Fruit fly (Drosophila melanogaster) whole organism, pupa: Measurements from ENCODE around the gene CG10365.

Experiments used
- CG10348 ChIP-seq: fragments of 200-800 bp; sonication (Bioruptor generic); IDR thresholded peaks from 2 replicates; pipeline ENCODE4 v1.3.6; 2022; ENCODE audit warnings: missing biosample characterization, missing genetic modification characterization
- CG12605 ChIP-seq: fragments of 200-800 bp; sonication (Bioruptor generic); IDR thresholded peaks from 2 replicates; pipeline ENCODE4 v1.3.6; 2022; ENCODE audit warnings: missing biosample characterization, missing genetic modification characterization
- CG13204 ChIP-seq: fragments of 200-800 bp; sonication (Bioruptor generic); optimal IDR thresholded peaks from 2 replicates; lab custom pipeline; 2018; ENCODE audit warnings: missing biosample characterization, mild to moderate bottlenecking, missing genetic modification characterization, moderate library complexity
- CG14655 ChIP-seq: fragments of 200-800 bp; sonication (Bioruptor generic); optimal IDR thresholded peaks from 3 replicates; lab custom pipeline; 2017; ENCODE audit warnings: mild to moderate bottlenecking, missing biosample characterization, missing genetic modification reagents, missing genetic modification characterization
- CG15710 ChIP-seq: fragments of 200-800 bp; sonication (Bioruptor generic); optimal IDR thresholded peaks from 2 replicates; lab custom pipeline; 2018; ENCODE audit warnings: missing biosample characterization, mild to moderate bottlenecking, missing genetic modification characterization, moderate library complexity
- CG17806 ChIP-seq: fragments of 200-800 bp; sonication (Bioruptor generic); optimal IDR thresholded peaks from 2 replicates; lab custom pipeline; 2018; ENCODE audit warnings: missing biosample characterization, mild to moderate bottlenecking, missing genetic modification characterization, moderate library complexity
- CG32121 ChIP-seq: fragments of 200-800 bp; sonication (Bioruptor generic); IDR thresholded peaks from 2 replicates; pipeline ENCODE4 v1.3.6; 2022; ENCODE audit warnings: missing biosample characterization, missing genetic modification characterization
- CG34367 ChIP-seq: fragments of 200-800 bp; sonication (Bioruptor generic); optimal IDR thresholded peaks from 2 replicates; lab custom pipeline; 2018; ENCODE audit warnings: missing biosample characterization, mild to moderate bottlenecking, missing genetic modification characterization
- CG4496 ChIP-seq: fragments of 200-800 bp; sonication (Bioruptor generic); IDR thresholded peaks from 3 replicates; pipeline ENCODE4 v1.3.6; 2022; ENCODE audit warnings: missing biosample characterization, missing genetic modification characterization
- CG8159 ChIP-seq: fragments of 200-800 bp; sonication (Bioruptor generic); optimal IDR thresholded peaks from 3 replicates; lab custom pipeline; 2018; ENCODE audit warnings: missing biosample characterization, mild to moderate bottlenecking, missing genetic modification characterization, moderate library complexity
- CG8301 ChIP-seq: fragments of 200-800 bp; sonication (Bioruptor generic); optimal IDR thresholded peaks from 2 replicates; lab custom pipeline; 2018; ENCODE audit warnings: missing biosample characterization, mild to moderate bottlenecking, missing genetic modification characterization
- CG9948 ChIP-seq: fragments of 200-800 bp; sonication (Bioruptor generic); optimal IDR thresholded peaks from 2 replicates; lab custom pipeline; 2018; ENCODE audit warnings: missing biosample characterization, mild to moderate bottlenecking, missing genetic modification characterization, moderate library complexity
- D1 ChIP-seq: fragments of 200-800 bp; sonication (Bioruptor generic); optimal IDR thresholded peaks from 2 replicates; lab custom pipeline; 2018; ENCODE audit warnings: missing biosample characterization, mild to moderate bottlenecking, missing genetic modification characterization, moderate library complexity
- EcR ChIP-seq: fragments of 200-800 bp; sonication (Bioruptor generic); optimal IDR thresholded peaks from 3 replicates; lab custom pipeline; 2019; ENCODE audit warnings: missing biosample characterization, missing genetic modification characterization, mild to moderate bottlenecking, moderate library complexity, missing genetic modification reagents
- Ets98B ChIP-seq: fragments of 200-800 bp; sonication (Bioruptor generic); IDR thresholded peaks from 2 replicates; pipeline ENCODE4 v1.3.6; 2022; ENCODE audit warnings: missing biosample characterization, missing genetic modification characterization
- Pif1A ChIP-seq: fragments of 200-800 bp; sonication (Bioruptor generic); optimal IDR thresholded peaks from 3 replicates; lab custom pipeline; 2016; ENCODE audit warnings: missing biosample characterization, missing genetic modification characterization
- Pif1B ChIP-seq: fragments of 200-800 bp; sonication (Bioruptor generic); optimal IDR thresholded peaks from 3 replicates; lab custom pipeline; 2016; ENCODE audit warnings: missing biosample characterization, missing genetic modification characterization
- Snoo ChIP-seq: fragments of 200-800 bp; sonication (Bioruptor generic); optimal IDR thresholded peaks from 3 replicates; lab custom pipeline; 2017; ENCODE audit warnings: missing biosample characterization, mild to moderate bottlenecking, missing genetic modification characterization, inconsistent platforms
- fd96Ca ChIP-seq: fragments of 200-800 bp; sonication (Bioruptor generic); IDR thresholded peaks from 3 replicates; pipeline ENCODE4 v1.3.6; 2022; ENCODE audit warnings: missing biosample characterization, missing genetic modification characterization
- gl ChIP-seq: fragments of 200-800 bp; sonication (Bioruptor generic); optimal IDR thresholded peaks from 2 replicates; lab custom pipeline; 2018; ENCODE audit warnings: missing biosample characterization, mild to moderate bottlenecking, missing genetic modification characterization
- rn ChIP-seq: fragments of 200-800 bp; sonication (Bioruptor generic); IDR thresholded peaks from 2 replicates; pipeline ENCODE4 v1.3.6; 2022; ENCODE audit warnings: missing biosample characterization, missing genetic modification characterization

CG10365 gene

dm6 chr3R:23722680-23723372 is at the start of gene CG10365:
Gene CG10365 (plus strand): TSS chr3R:23723331.
- TF ChIP-seq CG32121 (GFP tag; lab: Robert Waterston, UW) (peak; percentile 88), rn (GFP tag; lab: Robert Waterston, UW) (peak; percentile 86), CG4496 (peak; percentile 90), Pif1B (GFP tag; lab: Kevin White, UChicago) (peak; percentile 56), CG8301 (tag; lab: Kevin White, UChicago) (peak; percentile 94), CG13204 (peak; percentile 55), CG17806 (tag; lab: Kevin White, UChicago) (peak; percentile 94), CG14655 (GFP tag; lab: Kevin White, UChicago) (peak; percentile 89), CG10348 (GFP tag; lab: Robert Waterston, UW) (no peak; the same call in 1 of the 2 replicates), Pif1A (GFP tag; lab: Kevin White, UChicago) (peak; percentile 70), Snoo (tag; lab: Kevin White, UChicago) (peak; percentile 87), gl (tag; lab: Kevin White, UChicago) (peak; percentile 45), CG34367 (peak; percentile 86), CG9948 (tag; lab: Kevin White, UChicago) (peak; percentile 96), Ets98B (peak; percentile 78), fd96Ca (GFP tag; lab: Robert Waterston, UW) (no peak), CG12605 (GFP tag; lab: Robert Waterston, UW) (peak; percentile 93), EcR (peak; percentile 41), CG15710 (tag; lab: Kevin White, UChicago) (peak; percentile 93), D1 (peak; percentile 96), CG8159 (tag; lab: Kevin White, UChicago) (peak; percentile 97)

dm6 chr3R:23674369-23674768 is 48.8 kb upstream of the CG10365 start:
- TF ChIP-seq Ets98B (no peak), Snoo (tag; lab: Kevin White, UChicago) (peak; percentile 46), Pif1A (GFP tag; lab: Kevin White, UChicago) (peak; percentile 24)

dm6 chr3R:23675646-23676045 is 47.5 kb upstream of the CG10365 start:
- TF ChIP-seq Pif1B (GFP tag; lab: Kevin White, UChicago) (peak; percentile 20), CG8301 (tag; lab: Kevin White, UChicago) (peak; percentile 9), CG10348 (GFP tag; lab: Robert Waterston, UW) (no peak), CG12605 (GFP tag; lab: Robert Waterston, UW) (no peak), CG32121 (GFP tag; lab: Robert Waterston, UW) (0 out of 2 replicates have a peak, but pooled peaks have one; percentile 17), Ets98B (no peak), Snoo (tag; lab: Kevin White, UChicago) (no peak), gl (tag; lab: Kevin White, UChicago) (no peak), CG14655 (GFP tag; lab: Kevin White, UChicago) (peak; percentile 61), CG8159 (tag; lab: Kevin White, UChicago) (no peak), CG17806 (tag; lab: Kevin White, UChicago) (no peak), fd96Ca (GFP tag; lab: Robert Waterston, UW) (no peak)

- TF ChIP-seq Ets98B (no peak), CG12605 (GFP tag; lab: Robert Waterston, UW) (no peak), gl (tag; lab: Kevin White, UChicago) (no peak), CG14655 (GFP tag; lab: Kevin White, UChicago) (no peak), CG10348 (GFP tag; lab: Robert Waterston, UW) (no peak), CG13204 (no peak), rn (GFP tag; lab: Robert Waterston, UW) (no peak), Pif1B (GFP tag; lab: Kevin White, UChicago) (no peak), CG15710 (tag; lab: Kevin White, UChicago) (no peak), fd96Ca (GFP tag; lab: Robert Waterston, UW) (no peak), CG9948 (tag; lab: Kevin White, UChicago) (no peak), CG32121 (GFP tag; lab: Robert Waterston, UW) (no peak), CG8301 (tag; lab: Kevin White, UChicago) (no peak), EcR (no peak), Pif1A (GFP tag; lab: Kevin White, UChicago) (no peak), CG17806 (tag; lab: Kevin White, UChicago) (no peak), D1 (no peak), CG4496 (no peak), CG34367 (no peak), Snoo (tag; lab: Kevin White, UChicago) (no peak)
These were observed 46.1 kb upstream of the CG10365 start, which contains the start of gene GILT3 for dm6 chr3R:23677058-23677457. Gene GILT3 (plus strand): TSS chr3R:23677358.

dm6 chr3R:23678349-23679193 is 44.6 kb upstream of the CG10365 start, which contains the start of gene GILT2:
Gene GILT2 (plus strand): TSS chr3R:23678895.
- TF ChIP-seq fd96Ca (GFP tag; lab: Robert Waterston, UW) (peak; percentile 72), CG17806 (tag; lab: Kevin White, UChicago) (peak; percentile 64), CG12605 (GFP tag; lab: Robert Waterston, UW) (peak; percentile 58), CG10348 (GFP tag; lab: Robert Waterston, UW) (0 out of 2 replicates have a peak, but pooled peaks have one; percentile 24), CG8159 (tag; lab: Kevin White, UChicago) (peak; percentile 73), CG15710 (tag; lab: Kevin White, UChicago) (peak; percentile 69), CG13204 (no peak), gl (tag; lab: Kevin White, UChicago) (no peak), Pif1B (GFP tag; lab: Kevin White, UChicago) (peak; percentile 76), rn (GFP tag; lab: Robert Waterston, UW) (peak; percentile 40; the same call in 1 of the 2 replicates), Snoo (tag; lab: Kevin White, UChicago) (peak; percentile 87), Pif1A (GFP tag; lab: Kevin White, UChicago) (no peak), Ets98B (peak; percentile 77), CG8301 (tag; lab: Kevin White, UChicago) (no peak), CG4496 (0 out of 3 replicates have a peak, but pooled peaks have one; percentile 54), D1 (no peak), CG9948 (tag; lab: Kevin White, UChicago) (peak; percentile 56), CG14655 (GFP tag; lab: Kevin White, UChicago) (no peak), CG32121 (GFP tag; lab: Robert Waterston, UW) (peak; percentile 65), EcR (no peak), CG34367 (peak; percentile 36)
